Fruit fly (Drosophila melanogaster): ENCODE measurements around the gene bon.

bon gene

dm6 chr3R:20556281-20557113 is 36.4 kb upstream of the bon start (continued):
- TF ChIP-seq salr (GFP tag; optimal IDR thresholded peaks at IDR 0.05): peak in 1 of 2 experiments; percentile 65
- peak; percentile 72 for TF ChIP-seq esn (GFP tag; optimal IDR thresholded peaks at IDR 0.05)
- TF ChIP-seq Hr4 (GFP tag; optimal IDR thresholded peaks at IDR 0.05): peak; percentile 84
- TF ChIP-seq CG6792 (GFP tag; optimal IDR thresholded peaks at IDR 0.05): peak; percentile 57
- TF ChIP-seq Met (GFP tag; optimal IDR thresholded peaks at IDR 0.05): peak; percentile 75
- peak; percentile 79 for TF ChIP-seq CG15336 (GFP tag; IDR thresholded peaks at IDR 0.05)
- TF ChIP-seq fd85E (GFP tag; optimal IDR thresholded peaks at IDR 0.05): no peak
- peak; percentile 74 for TF ChIP-seq Hr39 (GFP tag; optimal IDR thresholded peaks at IDR 0.05)
- TF ChIP-seq CG6163 (GFP tag; IDR thresholded peaks at IDR 0.05): peak; percentile 81
- peak; percentile 65 for TF ChIP-seq CG11762 (GFP tag; optimal IDR thresholded peaks at IDR 0.05; ENCODE audit: insufficient read depth)
- peak; percentile 36 for TF ChIP-seq CG6854 (GFP tag; optimal IDR thresholded peaks at IDR 0.05)
- TF ChIP-seq ss (GFP tag; optimal IDR thresholded peaks at IDR 0.05): peak; percentile 89
- TF ChIP-seq CG11902 (GFP tag; optimal IDR thresholded peaks at IDR 0.05): peak; percentile 50
- TF ChIP-seq Sox14 (GFP tag; optimal IDR thresholded peaks at IDR 0.05): peak; percentile 70
- no peak for TF ChIP-seq vri (GFP tag; optimal IDR thresholded peaks at IDR 0.05)
- peak; percentile 65 for TF ChIP-seq CG8119 (GFP tag; IDR thresholded peaks at IDR 0.05)
- peak; percentile 46 for TF ChIP-seq dac (GFP tag; optimal IDR thresholded peaks at IDR 0.05)
- peak; percentile 70 for TF ChIP-seq CG4318 (GFP tag; optimal IDR thresholded peaks at IDR 0.05)
- peak; percentile 66 for TF ChIP-seq CG31627 (GFP tag; optimal IDR thresholded peaks at IDR 0.05)
- peak; percentile 89 for TF ChIP-seq CG32006 (GFP tag; optimal IDR thresholded peaks at IDR 0.05)
- peak; percentile 54 for TF ChIP-seq net (GFP tag; optimal IDR thresholded peaks at IDR 0.05)
- TF ChIP-seq CG34406 (GFP tag; optimal IDR thresholded peaks at IDR 0.05): peak; percentile 67
- peak; percentile 86 for TF ChIP-seq svp (GFP tag)
- TF ChIP-seq pdm3 (GFP tag; optimal IDR thresholded peaks at IDR 0.05): peak; percentile 82
- peak; percentile 54 for TF ChIP-seq fkh (GFP tag; optimal IDR thresholded peaks at IDR 0.05)
- TF ChIP-seq Hr38 (GFP tag; optimal IDR thresholded peaks at IDR 0.05): no peak

dm6 chr3R:20557114-20557414 is 35.9 kb upstream of the bon start:
- TF ChIP-seq Blimp-1 (GFP tag; optimal IDR thresholded peaks at IDR 0.05) (no peak), spab (GFP tag; optimal IDR thresholded peaks at IDR 0.05) (no peak), CG6276 (GFP tag; optimal IDR thresholded peaks at IDR 0.05) (peak; percentile 16), Sox15 (GFP tag; optimal IDR thresholded peaks at IDR 0.05) (no peak)

- TF ChIP-seq Ets21C (GFP tag; optimal IDR thresholded peaks at IDR 0.05) (peak; percentile 55), CG8119 (GFP tag; IDR thresholded peaks at IDR 0.05) (0 out of 3 replicates have a peak, but pooled peaks have one; percentile 27), vri (GFP tag; optimal IDR thresholded peaks at IDR 0.05) (peak; percentile 70), CG34406 (GFP tag; optimal IDR thresholded peaks at IDR 0.05) (peak; percentile 43), Sox15 (GFP tag; optimal IDR thresholded peaks at IDR 0.05) (peak; percentile 46), CG11902 (GFP tag; optimal IDR thresholded peaks at IDR 0.05) (peak; percentile 27), CG32006 (GFP tag; optimal IDR thresholded peaks at IDR 0.05) (peak; percentile 65), OdsH (GFP tag; optimal IDR thresholded peaks at IDR 0.05) (peak; percentile 69), Blimp-1 (GFP tag; optimal IDR thresholded peaks at IDR 0.05) (peak; percentile 12), Eip75B (GFP tag; optimal IDR thresholded peaks at IDR 0.05) (peak; percentile 32), Lpt (GFP tag; optimal IDR thresholded peaks at IDR 0.05) (no peak), CG6808 (GFP tag; optimal IDR thresholded peaks at IDR 0.05) (peak; percentile 40), achi (GFP tag; optimal IDR thresholded peaks at IDR 0.05) (peak; percentile 64), CG10631 (GFP tag; optimal IDR thresholded peaks at IDR 0.05) (peak; percentile 72), CG15336 (GFP tag; IDR thresholded peaks at IDR 0.05) (no peak), Hr39 (GFP tag; optimal IDR thresholded peaks at IDR 0.05) (peak; percentile 60), CG9139 (GFP tag; optimal IDR thresholded peaks at IDR 0.05) (peak; percentile 36), eg (GFP tag; IDR thresholded peaks at IDR 0.05) (peak; percentile 72), Gug (GFP tag; IDR thresholded peaks at IDR 0.05) (no peak), Smox (GFP tag; optimal IDR thresholded peaks at IDR 0.05) (peak; percentile 51), CG31627 (GFP tag; optimal IDR thresholded peaks at IDR 0.05) (peak; percentile 74), fd59A (GFP tag; optimal IDR thresholded peaks at IDR 0.05) (no peak), CG1621 (tag; optimal IDR thresholded peaks at IDR 0.05) (peak; percentile 47), CG3919 (GFP tag; optimal IDR thresholded peaks at IDR 0.05) (peak; percentile 66), Sox102F (GFP tag; optimal IDR thresholded peaks at IDR 0.05) (peak; percentile 34)
Measured at dm6 chr3R:20557415-20558105, 35.4 kb upstream of the bon start, which contains the start of the genes DPCoAC and CG5180. Gene DPCoAC (minus strand): TSS chr3R:20557667. Gene CG5180 (plus strand): TSS chr3R:20557930.

Data from whole organism, prepupa.